Fruit fly (Drosophila melanogaster) whole organism, embryonic: Measurements from ENCODE around the gene Spn38F.
A peak's percentile ranks its signal among the peaks of the same experiment; 100 is the strongest.

ENCODE experiments used
- Abd-B ChIP-seq: fragments of 200-800 bp; sonication (Bioruptor generic); optimal IDR thresholded peaks from 2 replicates; lab custom pipeline; 2018; ENCODE audit warnings: missing biosample characterization, mild to moderate bottlenecking, missing genetic modification characterization, moderate library complexity
- Ada2b ChIP-seq: fragments of 200-800 bp; sonication (Bioruptor generic); IDR thresholded peaks from 2 replicates; pipeline ENCODE4 v1.3.6; 2022; ENCODE audit warnings: missing biosample characterization, missing genetic modification characterization
- Awh ChIP-seq: fragments of 200-800 bp; sonication (Bioruptor generic); IDR thresholded peaks from 2 replicates; pipeline ENCODE4, ENCODE4 v1.3.6; 2022; ENCODE audit warnings: missing biosample characterization, missing genetic modification characterization
- CG10147 ChIP-seq: fragments of 200-800 bp; sonication (Bioruptor generic); optimal IDR thresholded peaks from 2 replicates; lab custom pipeline; 2019; ENCODE audit warnings: missing biosample characterization, mild to moderate bottlenecking, missing genetic modification characterization, moderate library complexity
- CG12155 ChIP-seq: fragments of 200-800 bp; sonication (Bioruptor generic); optimal IDR thresholded peaks from 3 replicates; lab custom pipeline; 2016; ENCODE audit warnings: missing biosample characterization, missing genetic modification characterization
- CG14710 ChIP-seq: fragments of 200-800 bp; sonication (Bioruptor generic); optimal IDR thresholded peaks from 3 replicates; lab custom pipeline; 2019; ENCODE audit warnings: missing biosample characterization, mild to moderate bottlenecking, missing genetic modification characterization, moderate library complexity
- CG1647 ChIP-seq: fragments of 200-800 bp; sonication (Bioruptor generic); optimal IDR thresholded peaks from 3 replicates; lab custom pipeline; 2016; ENCODE audit warnings: missing biosample characterization, missing genetic modification characterization
- CG17385 ChIP-seq: fragments of 200-800 bp; sonication (Bioruptor generic); optimal IDR thresholded peaks from 3 replicates; lab custom pipeline; 2018; ENCODE audit warnings: missing biosample characterization, mild to moderate bottlenecking, missing genetic modification characterization
- CG2129 ChIP-seq: fragments of 200-800 bp; sonication (Bioruptor generic); IDR thresholded peaks from 2 replicates; pipeline ENCODE4 v1.3.6; 2022; ENCODE audit warnings: missing biosample characterization, missing genetic modification characterization; ENCODE audit not compliant: partially characterized antibody
- CG2875 ChIP-seq: fragments of 200-800 bp; sonication (Bioruptor generic); optimal IDR thresholded peaks from 2 replicates; lab custom pipeline; 2017; ENCODE audit warnings: missing biosample characterization, mild to moderate bottlenecking, missing genetic modification characterization, missing genetic modification reagents
- CG2889 ChIP-seq: fragments of 200-800 bp; sonication (Bioruptor generic); IDR thresholded peaks from 3 replicates; pipeline ENCODE4 v1.3.6; 2022; ENCODE audit warnings: missing biosample characterization, missing genetic modification characterization
- CG32532 ChIP-seq: fragments of 200-800 bp; sonication (Bioruptor generic); IDR thresholded peaks from 2 replicates; pipeline ENCODE4 v1.3.6; 2022; ENCODE audit warnings: missing biosample characterization, missing genetic modification characterization
- CG3995 ChIP-seq: fragments of 200-800 bp; sonication (Bioruptor generic); optimal IDR thresholded peaks from 3 replicates; lab custom pipeline; 2016; ENCODE audit warnings: missing biosample characterization, missing genetic modification characterization
- CG4360 ChIP-seq: fragments of 200-800 bp; sonication (Bioruptor generic); IDR thresholded peaks from 2 replicates; pipeline ENCODE4 v1.3.6; 2022; ENCODE audit warnings: missing biosample characterization, missing genetic modification characterization
- CG5953 ChIP-seq: fragments of 200-800 bp; sonication (Bioruptor generic); IDR thresholded peaks from 2 replicates; pipeline ENCODE4 v1.3.6; 2022; ENCODE audit warnings: missing biosample characterization, missing genetic modification characterization
- CG6175 ChIP-seq: fragments of 200-800 bp; sonication (Bioruptor generic); IDR thresholded peaks from 3 replicates; pipeline ENCODE4 v1.3.6; 2022; ENCODE audit warnings: missing biosample characterization, missing genetic modification characterization
- CG7357 ChIP-seq: fragments of 200-800 bp; sonication (Bioruptor generic); IDR thresholded peaks from 3 replicates; pipeline ENCODE4 v1.3.6; 2022; ENCODE audit warnings: missing biosample characterization, missing genetic modification characterization
- CG8388 ChIP-seq: fragments of 200-800 bp; sonication (Bioruptor generic); optimal IDR thresholded peaks from 2 replicates; lab custom pipeline; 2019; ENCODE audit warnings: missing biosample characterization, mild to moderate bottlenecking, missing genetic modification characterization, moderate library complexity
- CG9437 ChIP-seq: fragments of 200-800 bp; sonication (Bioruptor generic); optimal IDR thresholded peaks from 2 replicates; lab custom pipeline; 2018; ENCODE audit warnings: missing biosample characterization, mild to moderate bottlenecking, missing genetic modification characterization
- CTCF ChIP-seq: fragments of 200-800 bp; sonication (Bioruptor generic); optimal IDR thresholded peaks from 2 replicates; lab custom pipeline; 2017; ENCODE audit warnings: missing biosample characterization, mild to moderate bottlenecking, missing genetic modification characterization, moderate library complexity
- Camta ChIP-seq: fragments of 200-800 bp; sonication (Bioruptor generic); optimal IDR thresholded peaks from 2 replicates; lab custom pipeline; 2016; ENCODE audit warnings: missing biosample characterization, missing genetic modification characterization
- D19A ChIP-seq: fragments of 200-800 bp; optimal IDR thresholded peaks from 3 replicates; lab custom pipeline; 2019; ENCODE audit warnings: missing biosample characterization, mild to moderate bottlenecking, missing genetic modification characterization, moderate library complexity
- Drgx ChIP-seq: fragments of 200-800 bp; sonication (Bioruptor generic); IDR thresholded peaks from 2 replicates; pipeline ENCODE4 v1.3.6; 2022; ENCODE audit warnings: missing biosample characterization, missing genetic modification characterization
- Lhr ChIP-seq: fragments of 200-800 bp; sonication (Bioruptor generic); optimal IDR thresholded peaks from 3 replicates; lab custom pipeline; 2017; ENCODE audit warnings: mild to moderate bottlenecking, missing biosample characterization, missing genetic modification reagents, missing genetic modification characterization
- NC2α ChIP-seq: fragments of 200-800 bp; sonication (Bioruptor generic); optimal IDR thresholded peaks from 2 replicates; lab custom pipeline; 2016; ENCODE audit warnings: missing biosample characterization, missing genetic modification characterization
- Optix ChIP-seq: fragments of 200-800 bp; sonication (Bioruptor generic); IDR thresholded peaks from 3 replicates; pipeline ENCODE4 v1.3.6; 2022; ENCODE audit warnings: missing biosample characterization, missing genetic modification characterization
- Rfx ChIP-seq: fragments of 200-800 bp; sonication (Bioruptor generic); IDR thresholded peaks from 2 replicates; pipeline ENCODE4 v1.3.6; 2022; ENCODE audit warnings: missing biosample characterization, missing genetic modification characterization
- Vsx1 ChIP-seq: fragments of 200-800 bp; sonication (Bioruptor generic); optimal IDR thresholded peaks from 2 replicates; lab custom pipeline; 2017; ENCODE audit warnings: missing biosample characterization, mild to moderate bottlenecking, missing genetic modification characterization, missing genetic modification reagents
- bsh ChIP-seq, 2 experiments: fragments of 200-800 bp; sonication (Bioruptor generic); optimal IDR thresholded peaks; 2 replicates each; lab custom pipeline; 2017 to 2018; ENCODE audit warnings: mild to moderate bottlenecking in 2 of 2, missing biosample characterization in 2 of 2, missing genetic modification characterization in 2 of 2, moderate library complexity in 1 of 2
- cad ChIP-seq: fragments of >200 bp; optimal IDR thresholded peaks from 2 replicates; lab custom pipeline; 2017; ENCODE audit warnings: missing biosample characterization, missing genetic modification characterization
- chinmo ChIP-seq: fragments of 200-800 bp; sonication (Bioruptor generic); IDR thresholded peaks from 4 replicates; pipeline ENCODE4 v1.3.6; 2022; ENCODE audit warnings: missing biosample characterization, missing genetic modification characterization; ENCODE audit not compliant: partially characterized antibody
- da ChIP-seq: fragments of 200-800 bp; sonication (Bioruptor generic); optimal IDR thresholded peaks from 2 replicates; lab custom pipeline; 2016; ENCODE audit warnings: missing biosample characterization, missing genetic modification characterization
- dan ChIP-seq: fragments of 200-800 bp; sonication (Bioruptor generic); IDR thresholded peaks from 2 replicates; pipeline ENCODE4 v1.3.6; 2022; ENCODE audit warnings: missing biosample characterization, missing genetic modification characterization
- danr ChIP-seq: fragments of 200-800 bp; sonication (Bioruptor generic); IDR thresholded peaks from 2 replicates; pipeline ENCODE4 v1.3.6; 2022; ENCODE audit warnings: missing biosample characterization, missing genetic modification characterization
- dysf ChIP-seq: fragments of 200-800 bp; sonication (Bioruptor generic); IDR thresholded peaks from 3 replicates; pipeline ENCODE4 v1.3.6; 2022; ENCODE audit warnings: missing biosample characterization, missing genetic modification characterization
- fd96Cb ChIP-seq: fragments of 200-800 bp; sonication (Bioruptor generic); optimal IDR thresholded peaks from 2 replicates; lab custom pipeline; 2018; ENCODE audit warnings: missing biosample characterization, mild to moderate bottlenecking, missing genetic modification characterization, moderate library complexity
- gce ChIP-seq: fragments of 200-800 bp; sonication (Bioruptor generic); IDR thresholded peaks from 3 replicates; pipeline ENCODE4 v1.3.6; 2022; ENCODE audit warnings: missing biosample characterization, missing genetic modification characterization
- hth ChIP-seq: fragments of >200 bp; optimal IDR thresholded peaks from 2 replicates; lab custom pipeline; 2017; ENCODE audit warnings: inconsistent platforms
- lab ChIP-seq: fragments of 200-800 bp; sonication (Bioruptor generic); optimal IDR thresholded peaks from 3 replicates; lab custom pipeline; 2017; ENCODE audit warnings: missing biosample characterization, missing genetic modification characterization, mild to moderate bottlenecking, moderate library complexity, missing genetic modification reagents
- nerfin-1 ChIP-seq: fragments of 200-800 bp; sonication (Bioruptor generic); optimal IDR thresholded peaks from 3 replicates; lab custom pipeline; 2019; ENCODE audit warnings: missing biosample characterization, mild to moderate bottlenecking, missing genetic modification characterization, moderate library complexity
- nerfin-2 ChIP-seq: fragments of 200-800 bp; sonication (Bioruptor generic); IDR thresholded peaks from 2 replicates; pipeline ENCODE4 v1.3.6; 2022; ENCODE audit warnings: missing biosample characterization, missing genetic modification characterization; ENCODE audit not compliant: partially characterized antibody
- pita ChIP-seq: fragments of 200-800 bp; sonication (Bioruptor generic); optimal IDR thresholded peaks from 2 replicates; lab custom pipeline; 2017; ENCODE audit warnings: missing biosample characterization, mild to moderate bottlenecking, missing genetic modification characterization
- repo ChIP-seq: fragments of 200-800 bp; sonication (Bioruptor generic); optimal IDR thresholded peaks from 2 replicates; lab custom pipeline; 2016; ENCODE audit warnings: missing biosample characterization, missing genetic modification characterization
- scrt ChIP-seq: fragments of 200-800 bp; sonication (Bioruptor generic); optimal IDR thresholded peaks from 2 replicates; lab custom pipeline; 2018; ENCODE audit warnings: missing biosample characterization, mild to moderate bottlenecking, missing genetic modification characterization, moderate library complexity
- trh ChIP-seq: fragments of 200-800 bp; sonication (Bioruptor generic); optimal IDR thresholded peaks from 2 replicates; lab custom pipeline; 2016; ENCODE audit warnings: missing biosample characterization, missing genetic modification characterization
- twi ChIP-seq: fragments of 200-800 bp; optimal IDR thresholded peaks from 2 replicates; lab custom pipeline; 2019; ENCODE audit warnings: missing biosample characterization, mild to moderate bottlenecking, missing genetic modification characterization, moderate library complexity
- vvl ChIP-seq: fragments of 200-800 bp; sonication (Bioruptor generic); IDR thresholded peaks from 2 replicates; pipeline ENCODE4 v1.3.6; 2022; ENCODE audit warnings: missing biosample characterization, missing genetic modification characterization
- wdn ChIP-seq: fragments of 200-800 bp; sonication (Bioruptor generic); IDR thresholded peaks from 2 replicates; pipeline ENCODE4 v1.3.6; 2022; ENCODE audit warnings: missing biosample characterization, missing genetic modification characterization
- wor ChIP-seq: fragments of 200-800 bp; sonication (Bioruptor generic); IDR thresholded peaks from 2 replicates; pipeline ENCODE4 v1.3.6; 2022; ENCODE audit warnings: missing biosample characterization, missing genetic modification characterization

The Spn38F gene

DNA sequence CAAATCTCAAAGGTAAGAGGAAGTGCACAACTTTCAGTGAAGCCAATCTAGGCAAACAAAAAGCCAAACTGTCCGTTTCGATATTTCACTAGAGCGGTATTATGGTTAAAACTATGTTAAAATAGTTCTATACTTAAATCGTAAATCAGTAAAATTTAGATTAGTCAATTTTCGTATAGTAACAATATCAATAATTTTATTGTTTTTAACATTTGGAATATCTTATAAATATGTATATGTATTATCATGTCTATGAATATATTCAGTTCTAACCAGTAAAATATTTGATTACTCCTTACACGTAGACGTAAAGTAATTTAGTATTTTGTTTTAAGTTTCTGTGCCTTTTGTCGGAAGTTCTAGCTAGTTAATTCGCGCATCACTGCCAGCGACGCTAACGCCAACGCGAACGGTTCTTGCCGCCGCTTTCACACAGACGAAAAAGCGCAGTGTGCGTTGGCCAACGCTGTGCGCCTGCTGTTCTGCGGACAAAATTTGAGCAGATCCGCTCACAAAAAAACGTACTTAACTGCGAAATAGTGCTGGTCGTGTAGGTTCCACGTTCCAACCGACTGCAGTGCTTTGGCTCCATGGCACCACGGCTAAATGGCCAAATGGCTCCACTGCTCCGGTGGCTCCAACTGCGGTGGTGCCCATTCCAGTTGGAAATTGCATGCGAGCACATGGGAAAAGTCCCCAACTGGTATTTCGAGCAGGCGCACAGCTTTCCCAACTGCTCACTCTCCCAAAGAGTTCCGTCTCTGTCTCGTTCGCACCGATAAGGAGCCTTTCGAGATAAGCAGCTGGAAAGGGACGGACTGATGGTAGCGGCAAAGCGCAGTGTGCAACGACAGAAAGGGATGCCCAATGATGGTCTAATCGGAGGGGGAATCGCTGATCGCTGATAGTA lies 14.3 kb downstream of the Spn38F start (continued):
- TF ChIP-seq CG3995 (no peak), CG32532 (GFP tag; lab: Robert Waterston, UW) (peak; percentile 33; the same call in 1 of the 2 replicates), CG2889 (GFP tag; lab: Robert Waterston, UW) (no peak), dysf (GFP tag; lab: Robert Waterston, UW) (no peak), CTCF (GFP tag; lab: Kevin White, UChicago) (no peak), dan (no peak), da (GFP tag; lab: Kevin White, UChicago) (no peak), CG5953 (GFP tag; lab: Robert Waterston, UW) (no peak), Awh (no peak; the same call in 1 of the 2 replicates), CG8388 (GFP tag; lab: Kevin White, UChicago) (no peak), Rfx (peak; percentile 43; the same call in 1 of the 2 replicates), CG7357 (GFP tag; lab: Robert Waterston, UW) (no peak), fd96Cb (peak; percentile 1), cad (GFP tag; lab: Kevin White, UChicago) (no peak), CG9437 (GFP tag; lab: Kevin White, UChicago) (no peak), D19A (no peak), nerfin-2 (GFP tag; lab: Robert Waterston, UW) (peak; percentile 43; the same call in 1 of the 2 replicates), wdn (GFP tag; lab: Robert Waterston, UW) (no peak), CG2875 (GFP tag; lab: Kevin White, UChicago) (no peak), gce (GFP tag; lab: Robert Waterston, UW) (peak; percentile 59; the same call in 1 of the 3 replicates), pita (GFP tag; lab: Kevin White, UChicago) (no peak), Drgx (GFP tag; lab: Robert Waterston, UW) (peak; percentile 70), Ada2b (no peak), CG17385 (GFP tag; lab: Kevin White, UChicago) (no peak), Abd-B (GFP tag; lab: Kevin White, UChicago) (no peak), bsh (GFP tag; optimal IDR thresholded peaks at IDR 0.05; lab: Kevin White, UChicago) (no peak), vvl (GFP tag; lab: Robert Waterston, UW) (no peak), chinmo (GFP tag; lab: Robert Waterston, UW) (peak; percentile 98; the same call in 3 of the 4 replicates), NC2α (GFP tag; lab: Kevin White, UChicago) (no peak), CG1647 (no peak), Lhr (GFP tag; lab: Kevin White, UChicago) (peak; percentile 64), Optix (GFP tag; lab: Robert Waterston, UW) (peak; percentile 36; the same call in 1 of the 3 replicates), twi (tag; lab: Kevin White, UChicago) (peak; percentile 40), CG4360 (0 out of 2 replicates have a peak, but pooled peaks have one; percentile 31), Vsx1 (GFP tag; lab: Kevin White, UChicago) (no peak), CG6175 (GFP tag; lab: Robert Waterston, UW) (peak; percentile 70; the same call in 1 of the 3 replicates), CG12155 (GFP tag; lab: Kevin White, UChicago) (no peak), scrt (GFP tag; lab: Kevin White, UChicago) (no peak), trh (GFP tag; lab: Kevin White, UChicago) (no peak), CG10147 (no peak), nerfin-1 (tag; lab: Kevin White, UChicago) (no peak), lab (peak; percentile 49), CG14710 (tag; lab: Kevin White, UChicago) (peak; percentile 9), hth (no peak), danr (GFP tag; lab: Robert Waterston, UW) (no peak), wor (GFP tag; lab: Robert Waterston, UW) (no peak), CG2129 (GFP tag; lab: Robert Waterston, UW) (0 out of 2 replicates have a peak, but pooled peaks have one; percentile 12), repo (GFP tag; lab: Kevin White, UChicago) (no peak), Camta (GFP tag; lab: Kevin White, UChicago) (no peak)
